Worm (Caenorhabditis elegans): Measurements from ENCODE around the gene snn-1.

snn-1 gene

DNA sequence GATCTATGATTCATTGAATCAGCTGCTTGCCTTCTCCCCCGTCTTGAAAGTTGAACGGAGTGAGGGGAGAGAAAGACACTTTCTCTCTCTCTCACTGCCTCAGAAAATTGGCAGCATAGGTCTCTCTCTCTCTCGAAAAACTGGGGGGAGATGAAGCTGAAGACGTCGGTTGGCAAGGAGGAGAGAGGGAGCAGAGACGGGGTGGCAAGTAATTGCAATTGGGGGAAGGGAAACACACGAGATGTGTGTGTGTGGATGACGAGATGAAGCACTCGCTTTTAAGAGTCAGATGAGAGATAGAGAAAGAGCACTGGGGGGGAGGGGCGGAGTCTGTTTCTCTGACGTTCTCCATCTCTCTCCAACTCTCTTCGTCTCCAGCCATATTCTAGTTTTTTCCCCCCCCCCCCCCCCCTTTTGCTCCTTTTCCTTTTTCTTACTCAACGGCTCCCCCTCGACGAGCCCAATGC is 9.2 kb upstream of the snn-1 start, which contains the start of gene cmk-1 (continued):
- TF ChIP-seq T20F7.1 (GFP tag; optimal IDR thresholded peaks at IDR 0.05) (no peak), hlh-11 (tag; optimal IDR thresholded peaks at IDR 0.05) (peak; percentile 43), ZK337.2 (GFP tag; IDR thresholded peaks at IDR 0.05) (no peak), aly-2 (tag; optimal IDR thresholded peaks at IDR 0.05) (no peak), ama-1 (optimal IDR thresholded peaks at IDR 0.05) (no peak), ceh-82 (tag; optimal IDR thresholded peaks at IDR 0.05) (no peak), hif-1 (tag; optimal IDR thresholded peaks at IDR 0.05) (peak in 1 of 2 experiments; percentile 45), dmd-8 (GFP tag; IDR thresholded peaks at IDR 0.05) (no peak), ztf-11 (tag; optimal IDR thresholded peaks at IDR 0.05) (no peak), ceh-62 (tag; optimal IDR thresholded peaks at IDR 0.05) (no peak), lin-39 (tag; optimal IDR thresholded peaks at IDR 0.05) (no peak), unc-39 (tag; optimal IDR thresholded peaks at IDR 0.05) (no peak), F37D6.2 (tag; optimal IDR thresholded peaks at IDR 0.05) (peak; percentile 52), daf-12 (tag; optimal IDR thresholded peaks at IDR 0.05) (no peak), hlh-30 (tag; optimal IDR thresholded peaks at IDR 0.05; ENCODE audit: insufficient read depth) (peak; percentile 69), nhr-11 (tag; optimal IDR thresholded peaks at IDR 0.05) (peak; percentile 48), ceh-44 (GFP tag; IDR thresholded peaks at IDR 0.05) (no peak), ceh-20 (GFP tag; IDR thresholded peaks at IDR 0.05) (no peak), lim-7 (GFP tag; IDR thresholded peaks at IDR 0.05) (no peak), Y48G9A.11 (GFP tag; IDR thresholded peaks at IDR 0.05) (no peak), lin-1 (GFP tag; IDR thresholded peaks at IDR 0.05) (no peak), dve-1 (tag; optimal IDR thresholded peaks at IDR 0.05; ENCODE audit: insufficient read depth) (no peak)

DNA sequence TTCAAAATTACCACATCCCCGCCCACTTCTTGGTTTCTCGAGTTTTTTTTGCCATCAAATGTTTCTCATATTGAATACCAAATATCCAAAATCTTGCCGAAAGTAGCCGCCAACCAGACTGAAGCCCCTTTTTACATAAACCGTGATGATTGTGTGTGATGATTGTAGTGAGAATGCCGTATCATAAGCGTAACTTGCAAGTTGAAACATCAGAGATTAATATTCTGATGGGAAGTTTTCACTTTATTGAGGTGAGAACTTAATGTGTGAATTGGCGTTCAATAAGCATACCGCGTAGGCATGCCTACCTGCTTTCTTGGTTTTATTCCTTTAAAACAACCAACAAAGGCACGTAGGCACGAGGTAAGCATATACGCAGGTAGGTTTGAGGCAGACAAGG is 6.6 kb upstream of the snn-1 start, which contains the start of gene Y38C1BA.4:
Gene Y38C1BA.4 (plus strand): TSS at position 301 of the 400 bp plus-strand sequence.
- TF ChIP-seq lir-3 (tag; optimal IDR thresholded peaks at IDR 0.05) (no peak), Y75B8A.6 (GFP tag; IDR thresholded peaks at IDR 0.05) (no peak), lsy-2 (tag; optimal IDR thresholded peaks at IDR 0.05) (no peak), ctbp-1 (GFP tag; IDR thresholded peaks at IDR 0.05) (no peak), ceh-82 (tag; optimal IDR thresholded peaks at IDR 0.05) (no peak)

DNA sequence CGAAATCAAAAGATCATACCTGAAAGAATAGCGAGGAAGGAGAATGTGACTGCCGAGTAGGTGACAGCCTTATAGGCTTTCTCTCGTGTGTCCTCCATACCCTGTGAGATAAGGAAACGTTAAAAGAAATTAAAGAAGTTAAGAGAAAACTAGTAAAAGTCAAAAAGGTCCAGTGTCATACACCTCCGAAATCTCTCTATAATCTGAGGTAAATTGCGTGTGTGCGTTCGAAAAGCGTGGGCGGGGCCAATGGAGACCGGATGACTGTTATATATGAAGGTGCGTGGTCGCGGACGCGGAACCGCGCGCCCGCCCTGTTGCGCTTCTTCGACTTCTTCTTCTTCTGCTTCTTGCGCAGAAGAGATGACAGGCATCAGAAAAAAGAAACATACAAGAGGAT is 5.2 kb upstream of the snn-1 start, which contains the start of gene col-109:
Gene col-109 (minus strand): TSS at position 101 of the 400 bp plus-strand sequence.
- TF ChIP-seq hlh-11 (tag; optimal IDR thresholded peaks at IDR 0.05): peak; percentile 1
- TF ChIP-seq hmg-1.1 (GFP tag; IDR thresholded peaks at IDR 0.05): no peak
- TF ChIP-seq daf-12 (tag; optimal IDR thresholded peaks at IDR 0.05): no peak
- no peak for TF ChIP-seq ceh-44 (GFP tag; IDR thresholded peaks at IDR 0.05)
- TF ChIP-seq nhr-11 (tag; optimal IDR thresholded peaks at IDR 0.05): no peak
- TF ChIP-seq T26A8.4 (GFP tag; IDR thresholded peaks at IDR 0.05): no peak
- peak; percentile 47 for TF ChIP-seq mxl-3 (GFP tag; optimal IDR thresholded peaks at IDR 0.05)
- no peak for TF ChIP-seq spr-3 (GFP tag; optimal IDR thresholded peaks at IDR 0.05)

DNA sequence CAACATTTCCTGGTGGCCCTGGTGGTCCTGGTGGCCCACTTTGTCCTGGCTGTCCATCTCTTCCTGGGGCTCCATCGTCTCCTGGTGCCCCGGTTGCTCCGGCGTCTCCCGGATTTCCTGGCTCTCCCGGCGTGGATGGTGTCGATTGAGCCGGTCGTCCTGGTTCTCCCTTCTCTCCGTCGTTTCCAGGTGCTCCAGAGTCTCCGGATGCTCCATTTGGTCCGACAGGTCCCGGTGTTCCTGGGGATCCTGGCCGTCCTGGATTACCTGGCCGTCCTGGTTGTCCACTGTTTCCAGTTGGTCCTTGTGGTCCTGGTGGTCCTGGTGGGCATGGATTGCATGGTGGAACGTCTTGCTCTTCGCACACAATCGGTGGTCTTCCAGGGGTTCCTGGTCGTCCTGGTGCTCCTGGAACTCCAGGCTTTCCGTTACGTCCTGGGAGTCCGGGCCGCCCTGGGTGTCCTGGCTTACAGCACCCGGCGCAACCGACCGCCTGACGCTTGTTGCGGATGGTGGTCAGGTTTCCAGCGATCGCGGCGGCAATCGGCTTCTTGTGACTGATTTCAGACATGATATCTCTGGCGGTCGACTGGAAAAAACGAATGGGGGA is 3.7 kb upstream of the snn-1 start:
- TF ChIP-seq egl-27 (tag; optimal IDR thresholded peaks at IDR 0.05) (no peak), nhr-42 (GFP tag; IDR thresholded peaks at IDR 0.05) (no peak), hlh-11 (tag; optimal IDR thresholded peaks at IDR 0.05) (no peak), dpl-1 (GFP tag; optimal IDR thresholded peaks at IDR 0.05) (no peak), Y5F2A.4 (GFP tag; optimal IDR thresholded peaks at IDR 0.05) (no peak), madf-9 (GFP tag; conservative IDR thresholded peaks at IDR 0.05) (no peak), aha-1 (tag) (peak; percentile 38), ceh-28 (tag; optimal IDR thresholded peaks at IDR 0.05) (no peak), fkh-10 (GFP tag; optimal IDR thresholded peaks at IDR 0.05) (no peak), nhr-11 (tag; optimal IDR thresholded peaks at IDR 0.05) (no peak), set-16 (GFP tag; IDR thresholded peaks at IDR 0.05) (peak; percentile 95), lin-38 (GFP tag; IDR thresholded peaks at IDR 0.05) (0 out of 2 replicates have a peak, but pooled peaks have one; percentile 5), snpc-1.2 (GFP tag; IDR thresholded peaks at IDR 0.05) (0 out of 2 replicates have a peak, but pooled peaks have one; percentile 22), lin-1 (GFP tag; IDR thresholded peaks at IDR 0.05) (no peak)
